Fruit fly (Drosophila melanogaster): Measurements from ENCODE around the gene Vps37B.
A peak's percentile ranks its signal among the peaks of the same experiment; 100 is the strongest.

DNA sequence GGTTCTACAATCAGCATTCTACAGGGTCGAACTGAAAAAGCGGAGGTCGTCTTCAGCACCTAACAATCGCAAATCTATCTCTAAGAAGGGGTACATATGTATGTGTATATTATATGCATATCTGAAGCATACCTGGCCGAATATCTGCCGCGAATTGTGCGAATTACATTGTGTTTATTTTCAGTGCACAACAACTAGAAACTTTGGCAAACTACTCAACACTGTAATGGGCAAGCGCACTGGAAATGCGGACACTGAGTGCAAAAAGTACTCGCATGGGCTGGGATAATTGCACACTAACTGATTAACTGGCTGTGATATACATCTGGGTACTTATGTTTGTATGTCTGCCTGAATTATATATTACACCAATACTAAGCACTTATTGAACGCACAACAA lies 44.8 kb downstream of the Vps37B start:
- TF ChIP-seq CG12768 (GFP tag; optimal IDR thresholded peaks at IDR 0.05), result peak; percentile 73
- TF ChIP-seq CG33017 (tag; optimal IDR thresholded peaks at IDR 0.05), result peak; percentile 42
- peak; percentile 13 for TF ChIP-seq bab1 (GFP tag; optimal IDR thresholded peaks at IDR 0.05)
- TF ChIP-seq Mnt (GFP tag; optimal IDR thresholded peaks at IDR 0.05), result peak; percentile 58
- no peak for TF ChIP-seq toe (GFP tag; optimal IDR thresholded peaks at IDR 0.05)
- peak; percentile 32 for TF ChIP-seq CG7045 (GFP tag; optimal IDR thresholded peaks at IDR 0.05)
- peak; percentile 66 for TF ChIP-seq CG7101 (tag; optimal IDR thresholded peaks at IDR 0.05)
- no peak for TF ChIP-seq cnc (optimal IDR thresholded peaks at IDR 0.05)
- no peak for TF ChIP-seq Hr96 (GFP tag; optimal IDR thresholded peaks at IDR 0.05)
- TF ChIP-seq CG11617 (GFP tag; optimal IDR thresholded peaks at IDR 0.05), result peak; percentile 29
